Worm (Caenorhabditis elegans): ENCODE results near the gene kcc-3.
"Not testable (repeated sequence)": the region's sequence is repeated elsewhere in the genome, so short reads cannot be mapped to it uniquely, and the experiment has no call there.

The kcc-3 gene

DNA sequence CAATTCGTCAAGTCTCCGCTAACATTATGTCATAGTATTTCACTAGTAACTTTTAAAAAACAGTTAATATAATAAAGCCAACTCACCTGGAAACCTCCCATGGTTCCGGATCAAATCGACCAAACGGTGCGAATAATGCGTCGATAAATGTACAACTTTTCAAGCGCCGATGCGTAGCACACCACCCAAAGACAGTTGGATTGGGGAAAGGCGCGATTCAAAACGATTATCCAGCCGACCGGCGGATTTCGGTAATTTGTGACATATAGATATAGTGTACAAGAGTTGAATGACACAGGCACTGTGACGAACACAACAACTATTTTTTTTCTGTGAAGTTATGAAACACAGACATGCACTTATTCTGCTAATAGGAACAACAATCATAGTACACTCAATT is at the start of gene kcc-3:
Gene kcc-3 (minus strand): TSS at position 101 of the 400 bp plus-strand sequence.
- TF ChIP-seq unc-62 (GFP tag; optimal IDR thresholded peaks at IDR 0.05), result no peak

DNA sequence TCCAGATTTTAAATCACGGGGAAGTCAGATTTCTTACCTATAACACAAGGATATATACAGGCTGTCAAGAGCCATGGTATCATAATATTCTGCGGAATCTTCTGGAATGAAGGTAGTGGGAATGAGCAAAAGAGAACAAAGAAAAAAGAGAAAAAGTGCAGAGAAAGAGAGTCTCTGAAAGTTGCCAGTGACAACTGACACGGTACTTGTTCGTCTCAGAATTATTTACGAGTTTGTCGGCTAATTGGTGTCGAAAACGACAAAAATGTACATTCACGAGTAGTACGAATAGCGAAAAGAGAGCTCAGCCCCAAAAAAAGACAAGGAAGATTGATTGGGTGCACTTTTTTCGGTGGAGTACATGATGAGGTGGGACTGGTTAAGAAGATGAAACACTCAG is 48.9 kb upstream of the kcc-3 start, which contains the start of gene cah-2:
Gene cah-2 (minus strand): TSS at position 101 of the 400 bp plus-strand sequence.
- TF ChIP-seq unc-62 (GFP tag; optimal IDR thresholded peaks at IDR 0.05), result no peak

DNA sequence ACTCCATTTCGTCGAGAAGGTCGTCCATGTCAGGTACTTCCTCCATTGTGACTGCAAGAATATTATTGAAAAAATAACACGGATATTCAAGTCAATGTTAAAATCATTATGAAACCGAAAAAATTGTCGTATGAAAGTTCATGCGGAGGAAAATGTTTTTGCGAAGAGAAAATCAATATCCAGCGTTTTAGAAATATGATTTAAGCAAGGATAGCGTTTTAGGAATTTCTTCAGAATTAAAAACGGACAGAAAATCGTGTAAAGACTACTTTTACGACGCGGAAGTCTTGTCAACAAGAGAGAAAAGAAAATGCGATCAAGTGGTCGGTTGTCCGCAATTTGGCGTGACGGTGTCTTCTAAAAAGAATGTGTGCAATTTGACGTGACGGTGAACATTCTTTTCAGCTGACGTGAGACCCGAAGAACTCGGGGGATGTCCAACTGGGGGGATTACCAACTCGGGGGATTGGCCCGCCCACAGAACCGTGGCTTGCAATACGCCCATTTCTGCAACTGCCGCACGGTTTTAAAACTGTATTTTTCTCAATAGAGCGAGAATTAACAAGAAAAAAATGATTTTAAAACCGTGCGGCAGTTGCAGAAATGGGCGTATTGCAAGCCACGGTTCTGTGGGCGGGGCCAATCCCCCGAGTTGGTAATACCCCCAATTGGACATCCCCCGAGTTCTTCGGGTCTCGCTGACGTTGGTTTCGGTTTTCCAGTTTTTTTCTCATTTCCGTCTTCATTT is 44.6 kb upstream of the kcc-3 start, which contains the start of the genes aka-1 and ubc-6:
Gene aka-1 (minus strand): TSS at position 51 of the 748 bp plus-strand sequence.
Gene ubc-6 (plus strand): TSS at position 701 of the 748 bp plus-strand sequence.
- TF ChIP-seq unc-62 (GFP tag; optimal IDR thresholded peaks at IDR 0.05), result no peak

DNA sequence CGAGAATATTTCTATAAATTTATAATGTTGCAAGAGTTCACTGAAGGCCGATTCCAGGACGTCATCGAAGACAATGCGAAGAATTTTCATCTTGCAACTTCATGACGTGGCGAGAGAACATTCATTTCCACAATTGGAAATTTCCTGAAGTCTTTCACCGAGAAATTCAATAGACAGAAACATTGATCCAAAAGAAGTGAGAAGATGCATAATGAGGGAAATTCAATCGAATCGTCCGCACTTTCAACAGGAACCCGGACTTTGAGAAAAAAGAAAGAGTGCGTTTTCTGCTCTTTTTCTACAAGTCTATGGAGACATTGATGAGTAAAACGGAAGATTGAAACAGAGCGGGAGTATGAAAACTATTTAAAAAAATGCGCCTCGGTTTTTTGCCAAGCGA is 35.2 kb upstream of the kcc-3 start:
- TF ChIP-seq unc-62 (GFP tag; optimal IDR thresholded peaks at IDR 0.05), result no peak

DNA sequence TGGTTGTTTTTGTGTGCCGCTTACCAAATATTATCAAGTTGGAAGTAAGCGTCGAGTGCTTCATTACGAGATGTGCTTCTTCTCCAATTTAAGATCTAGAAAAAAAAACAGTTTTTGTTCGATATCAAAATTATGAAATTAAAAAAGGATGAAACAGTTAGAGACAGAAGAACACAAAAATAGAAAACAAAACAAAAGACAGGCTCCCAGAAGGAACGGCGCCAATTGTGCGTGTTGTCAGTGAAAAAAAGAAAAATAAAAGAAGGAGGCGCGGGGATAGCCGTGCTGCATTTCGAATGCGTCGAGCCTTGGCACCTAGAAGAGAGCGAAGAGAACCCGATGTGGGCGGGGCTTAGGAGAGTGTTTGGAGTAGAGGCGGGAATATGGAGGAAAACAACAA is 31.4 kb upstream of the kcc-3 start, which contains the start of gene sro-1:
Gene sro-1 (minus strand): TSS at position 101 of the 400 bp plus-strand sequence.
- TF ChIP-seq unc-62 (GFP tag; optimal IDR thresholded peaks at IDR 0.05), result no peak

DNA sequence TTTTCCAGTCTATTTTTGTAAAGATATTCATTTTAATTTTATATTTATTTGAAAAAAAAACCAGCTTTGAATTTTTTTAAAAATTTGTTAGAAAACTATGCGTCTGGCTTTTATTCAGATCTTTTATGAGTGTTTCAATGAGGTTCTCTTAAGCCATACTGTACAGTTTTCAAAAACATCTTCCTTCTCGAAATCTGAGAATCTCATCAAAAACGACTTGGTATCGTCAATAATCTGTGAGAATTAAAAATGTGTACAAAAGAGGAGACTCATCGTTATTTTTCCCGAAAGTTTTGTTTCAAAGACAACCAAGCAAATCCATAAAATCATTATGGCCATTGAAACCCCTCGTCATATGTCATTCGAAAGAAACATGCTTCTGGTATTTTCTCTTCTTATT is 25.1 kb upstream of the kcc-3 start, which contains the start of gene D1022.2:
Gene D1022.2 (plus strand): TSS at position 301 of the 400 bp plus-strand sequence.
- TF ChIP-seq unc-62 (GFP tag; optimal IDR thresholded peaks at IDR 0.05), result no peak

DNA sequence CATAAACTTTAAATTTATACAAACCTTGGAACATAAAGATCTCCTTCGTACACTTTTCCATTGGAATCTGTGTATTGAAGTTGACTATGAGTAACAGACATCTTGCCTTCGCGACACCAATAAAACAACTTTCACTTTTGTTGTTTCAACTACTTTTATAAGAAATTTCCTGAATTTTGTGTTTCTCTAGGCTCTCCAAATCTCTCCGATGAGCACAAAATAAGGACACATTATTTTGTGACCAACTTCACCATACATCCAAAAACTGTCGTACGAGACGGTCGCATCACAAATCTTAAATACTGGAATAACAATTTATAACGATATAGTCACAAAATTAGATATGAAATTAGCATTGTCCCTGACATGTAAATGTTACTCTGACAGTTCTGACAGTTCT is 24.6 kb upstream of the kcc-3 start, which contains the start of gene D1022.5:
Gene D1022.5 (minus strand): TSS at position 101 of the 400 bp plus-strand sequence.
- TF ChIP-seq unc-62 (GFP tag; optimal IDR thresholded peaks at IDR 0.05), result no peak

DNA sequence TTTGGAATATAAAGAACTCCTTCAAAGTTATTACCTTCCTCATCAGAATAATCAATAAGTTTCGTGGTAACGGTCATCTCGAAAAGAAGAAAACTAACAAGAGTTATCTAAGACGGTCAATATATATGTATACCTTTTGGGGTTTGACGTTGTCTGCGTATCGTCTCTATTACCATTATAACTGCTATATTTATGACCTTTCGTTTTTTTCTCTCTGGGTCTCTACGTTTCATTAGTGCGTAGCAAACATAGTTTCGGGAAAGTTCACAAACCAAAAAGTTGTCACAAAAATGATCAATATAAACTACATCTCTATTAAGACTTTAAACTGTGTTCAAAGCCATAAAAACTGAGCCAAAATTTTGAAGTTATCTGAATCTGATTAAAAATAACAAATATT is 23.1 kb upstream of the kcc-3 start, which contains the start of gene D1022.4:
Gene D1022.4 (minus strand): TSS at position 83 of the 400 bp plus-strand sequence.
- TF ChIP-seq unc-62 (GFP tag; optimal IDR thresholded peaks at IDR 0.05), result no peak

DNA sequence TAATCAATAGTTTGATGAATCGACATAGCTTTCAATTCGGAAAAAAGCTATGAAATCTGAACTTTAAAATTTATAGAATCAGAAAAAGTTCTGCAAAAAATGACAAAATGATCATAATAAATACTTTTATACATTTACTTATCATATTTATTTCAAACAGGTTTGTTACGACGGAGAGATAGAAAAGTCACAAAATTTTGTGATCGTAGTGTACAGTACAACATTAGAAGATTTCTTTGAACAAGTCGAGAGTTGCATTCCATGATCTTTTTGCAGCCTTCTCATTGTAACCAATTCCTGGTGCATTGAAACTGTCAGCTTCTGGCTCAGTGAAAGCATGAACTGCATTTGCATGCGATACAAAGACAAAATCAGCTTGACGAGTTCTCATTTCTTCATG is 22.1 kb upstream of the kcc-3 start, which contains the start of gene D1022.3:
Gene D1022.3 (minus strand): TSS at position 101 of the 400 bp plus-strand sequence.
- no peak for TF ChIP-seq unc-62 (GFP tag; optimal IDR thresholded peaks at IDR 0.05)

DNA sequence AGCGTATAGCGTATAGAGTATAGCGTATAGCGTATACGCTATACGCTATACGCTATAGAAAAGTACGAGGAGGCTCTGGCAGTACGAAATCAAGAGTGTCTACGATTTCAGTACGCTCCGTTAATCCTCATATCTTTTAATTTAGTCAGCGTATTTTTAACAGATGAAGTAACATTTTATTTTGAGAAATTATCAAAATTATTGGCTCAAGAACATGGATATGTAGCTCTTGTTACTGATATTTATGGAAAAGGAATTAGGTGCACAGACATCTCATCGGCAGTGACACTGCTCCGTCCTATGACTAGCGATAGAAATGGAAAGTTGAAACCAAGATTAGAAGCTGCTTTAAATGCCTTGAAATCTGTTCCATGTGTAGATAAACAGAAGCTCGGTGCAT is 876 bp upstream of the kcc-3 start, which contains the start of gene K02A2.1:
Gene K02A2.1 (plus strand): TSS at position 301 of the 400 bp plus-strand sequence.
- TF ChIP-seq unc-62 (GFP tag; optimal IDR thresholded peaks at IDR 0.05), result not testable (repeated sequence)

DNA sequence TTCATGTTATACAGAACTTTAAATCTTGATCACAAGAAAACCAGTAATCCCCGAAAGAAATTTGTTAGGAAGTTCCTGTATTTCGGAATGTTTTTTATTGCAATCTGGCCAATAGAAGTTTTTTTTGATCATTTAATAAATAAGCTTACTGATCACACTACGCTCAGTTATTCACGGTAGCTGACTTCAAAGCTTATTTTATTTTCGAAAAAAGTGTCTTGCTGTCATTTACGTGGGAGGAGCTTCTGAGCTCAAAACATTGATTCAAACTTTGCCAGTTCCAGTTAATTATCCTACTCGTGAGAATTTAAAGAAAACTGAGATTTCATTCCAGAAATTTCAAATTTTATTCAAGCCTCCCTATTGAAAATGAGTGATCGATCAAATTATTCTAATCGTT is 1.8 kb downstream of the kcc-3 start, which contains the start of gene srd-54:
Gene srd-54 (plus strand): TSS at position 301 of the 400 bp plus-strand sequence.
- TF ChIP-seq unc-62 (GFP tag; optimal IDR thresholded peaks at IDR 0.05), result no peak

DNA sequence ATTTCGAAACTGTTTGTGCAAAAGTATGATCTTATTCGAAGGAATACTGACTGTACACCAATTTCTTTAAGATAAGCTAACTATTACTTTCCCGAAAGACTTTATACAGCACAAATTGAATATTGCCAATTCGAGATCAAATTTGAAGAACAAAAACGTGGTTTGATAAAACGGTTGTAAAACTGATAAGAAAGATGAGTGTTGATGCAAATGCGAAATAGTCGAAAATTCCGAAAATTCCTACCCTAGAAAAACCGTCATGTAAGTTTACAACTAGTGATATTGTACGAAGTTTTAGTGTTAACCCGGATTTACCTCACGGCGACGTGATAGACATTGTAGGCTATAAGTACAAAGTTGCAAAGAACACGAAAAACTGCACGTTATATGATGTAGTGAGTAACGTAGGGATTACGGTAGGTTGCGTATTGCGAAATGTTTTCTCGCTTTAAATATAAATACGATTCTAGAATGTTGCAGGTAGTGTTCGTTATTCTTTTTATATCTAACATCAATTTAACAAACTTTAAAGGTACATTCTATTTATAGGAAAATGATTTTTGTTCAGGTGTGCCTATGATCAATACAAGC is 13.2 kb downstream of the kcc-3 start:
- no peak for TF ChIP-seq unc-62 (GFP tag; optimal IDR thresholded peaks at IDR 0.05)

DNA sequence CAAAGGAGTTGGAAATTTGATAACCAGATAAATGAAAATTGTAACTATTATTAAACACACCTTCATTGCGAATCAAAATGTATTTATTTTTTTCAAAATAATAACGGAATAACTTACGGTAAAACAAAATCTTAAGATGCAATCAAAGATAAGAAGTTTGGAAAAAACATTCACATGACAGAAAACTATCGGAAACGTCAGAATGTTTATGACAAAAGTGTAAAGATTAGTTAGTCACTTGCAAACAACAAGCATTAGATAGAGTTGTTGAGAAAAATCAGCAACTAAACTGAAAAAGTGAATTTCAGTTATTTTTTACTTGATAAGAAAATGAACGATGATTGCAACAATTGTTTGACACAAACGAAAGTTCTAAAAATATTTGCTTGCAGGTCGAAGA is 13.9 kb downstream of the kcc-3 start:
- TF ChIP-seq unc-62 (GFP tag; optimal IDR thresholded peaks at IDR 0.05), result no peak

DNA sequence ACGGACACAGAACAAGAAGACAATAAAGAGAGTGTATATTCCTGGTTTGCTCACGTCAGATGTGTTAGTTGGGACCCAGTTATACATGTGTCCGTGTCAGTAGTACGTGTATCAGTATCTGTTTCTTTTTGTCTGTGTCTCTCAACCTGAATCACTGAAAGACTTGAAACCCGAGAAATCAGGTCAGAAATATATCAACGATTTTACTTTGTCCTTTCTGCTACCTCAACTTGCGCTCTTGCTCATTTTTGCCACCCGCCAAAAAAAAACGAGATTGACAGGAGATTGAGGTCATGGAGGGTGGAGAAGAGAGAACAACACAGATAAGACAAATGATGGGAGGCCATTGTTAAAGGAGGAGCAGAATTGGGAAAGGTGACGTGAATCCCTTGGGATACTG is 14.5 kb downstream of the kcc-3 start:
- no peak for TF ChIP-seq unc-62 (GFP tag; optimal IDR thresholded peaks at IDR 0.05)

DNA sequence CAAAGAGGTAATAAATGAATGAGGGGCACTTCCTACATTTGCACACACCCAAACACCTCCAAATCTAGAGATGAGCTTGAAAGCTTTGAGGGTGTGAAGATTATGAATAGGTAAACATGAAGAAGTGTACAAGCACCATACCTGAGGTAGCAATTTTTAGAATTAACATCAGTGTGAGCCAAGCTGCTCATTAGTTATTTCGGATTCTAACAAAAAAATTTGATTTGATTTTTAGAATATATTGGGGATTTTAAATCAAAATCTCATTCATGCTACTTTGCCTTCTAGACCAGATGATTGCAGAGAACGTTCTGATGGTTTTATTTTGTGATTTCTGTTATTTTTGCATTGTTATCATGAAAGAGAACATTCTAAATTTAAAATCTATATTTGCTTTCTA is 20.3 kb downstream of the kcc-3 start:
- no peak for TF ChIP-seq unc-62 (GFP tag; optimal IDR thresholded peaks at IDR 0.05)

DNA sequence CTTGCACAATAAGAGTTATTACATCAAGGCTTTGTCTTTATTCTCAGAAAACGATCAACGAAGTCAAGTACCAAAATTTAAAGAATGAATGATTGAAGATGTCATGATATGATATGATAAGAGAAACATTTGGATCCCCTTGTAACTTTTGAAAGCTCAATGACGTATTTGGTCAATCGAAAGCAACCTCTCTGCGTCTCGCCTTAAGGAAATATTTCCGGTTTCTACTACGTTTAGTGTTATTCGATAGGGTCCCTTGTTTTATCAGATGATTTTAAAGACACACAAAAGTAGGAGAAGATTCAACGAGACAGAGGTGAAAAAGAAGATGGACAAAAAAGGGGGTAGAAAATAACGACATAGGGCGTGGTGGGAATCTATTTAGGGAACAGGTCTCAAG is 20.8 kb downstream of the kcc-3 start:
- no peak for TF ChIP-seq unc-62 (GFP tag; optimal IDR thresholded peaks at IDR 0.05)
